Fruit fly (Drosophila melanogaster): Measurements from ENCODE around the gene Fur1.

Gene Fur1

DNA sequence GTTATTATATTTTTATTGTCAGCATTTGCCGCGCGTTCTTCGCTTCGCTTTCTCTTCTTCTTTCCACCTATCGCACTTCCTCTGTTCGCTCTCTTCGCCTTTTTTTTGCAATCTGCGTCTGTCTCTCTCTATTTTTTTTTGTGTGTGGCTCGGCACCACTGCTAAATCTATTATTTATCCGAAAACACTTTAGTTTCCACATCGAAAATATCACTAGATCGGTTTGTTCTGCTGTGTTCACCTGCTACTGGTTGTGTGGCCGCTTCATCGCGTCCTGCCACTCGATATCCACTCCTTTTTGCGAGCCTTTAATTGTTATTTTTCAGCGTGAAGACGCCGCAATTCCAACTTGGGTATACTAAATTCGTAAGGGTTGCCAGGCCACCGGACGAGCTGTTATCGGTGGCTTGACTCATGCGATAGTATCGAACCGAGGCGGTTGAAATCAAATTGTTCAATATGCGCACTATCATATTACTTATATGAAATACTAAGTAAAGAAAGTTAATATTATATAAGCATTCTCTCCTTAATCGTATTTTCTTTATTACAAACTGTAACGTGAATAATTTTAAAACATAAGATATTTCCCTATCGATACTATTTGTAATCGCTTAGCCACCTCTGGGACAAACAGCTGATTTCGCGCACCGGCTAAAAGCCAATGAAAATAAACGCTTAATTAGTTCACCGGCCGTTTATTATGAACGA, 9.8 kb upstream of the Fur1 start, which contains the start of the genes XNP, CG42488 and CG5116 (continued):
- peak; percentile 84 for TF ChIP-seq CG6808 (GFP tag; optimal IDR thresholded peaks at IDR 0.05)
- TF ChIP-seq Hr38 (GFP tag; optimal IDR thresholded peaks at IDR 0.05): no peak
- TF ChIP-seq CG6276 (GFP tag; optimal IDR thresholded peaks at IDR 0.05): peak; percentile 91
- TF ChIP-seq Ets96B (tag; optimal IDR thresholded peaks at IDR 0.05): peak; percentile 72
- no peak for TF ChIP-seq fkh (GFP tag; optimal IDR thresholded peaks at IDR 0.05)
- no peak for TF ChIP-seq CG7368 (GFP tag; optimal IDR thresholded peaks at IDR 0.05)
- peak; percentile 98 for TF ChIP-seq CG6163 (GFP tag; IDR thresholded peaks at IDR 0.05)
- TF ChIP-seq Sox102F (GFP tag; optimal IDR thresholded peaks at IDR 0.05): no peak
- peak; percentile 32 for TF ChIP-seq cyc (GFP tag; optimal IDR thresholded peaks at IDR 0.05)
- peak; percentile 42 for TF ChIP-seq CG6854 (GFP tag; optimal IDR thresholded peaks at IDR 0.05)
- TF ChIP-seq svp (GFP tag): no peak

DNA sequence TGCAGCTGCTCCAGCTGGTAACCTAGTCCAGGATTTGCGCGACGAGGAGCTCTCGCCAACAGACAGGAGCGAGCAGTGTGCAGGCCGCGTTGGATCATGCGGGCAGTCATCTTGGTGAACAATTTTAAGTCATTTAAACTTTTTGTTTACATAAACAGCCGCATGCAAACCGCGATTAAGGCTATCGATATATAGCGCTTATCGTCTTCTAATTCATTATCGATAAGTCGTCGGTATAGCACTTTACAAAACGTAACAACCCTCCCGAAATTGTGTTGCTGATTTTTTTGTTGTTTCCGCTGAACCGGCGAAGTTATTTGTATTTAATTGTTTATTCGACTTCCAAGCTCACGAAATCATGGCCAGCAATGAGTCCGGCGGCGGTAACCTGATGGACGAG, 3.9 kb upstream of the Fur1 start, which contains the start of the genes CG4553 and MED28:
Gene CG4553, minus strand, starts transcription at position 172 of the 400 bp plus-strand sequence.
Gene MED28, plus strand, starts transcription at position 260 of the 400 bp plus-strand sequence.
- no peak for TF ChIP-seq Sox14 (GFP tag; optimal IDR thresholded peaks at IDR 0.05)
- no peak for TF ChIP-seq eg (GFP tag; IDR thresholded peaks at IDR 0.05)
- TF ChIP-seq fkh (GFP tag; optimal IDR thresholded peaks at IDR 0.05): peak; percentile 95

dm6 chr3R:25471853-25472634, 814 bp downstream of the Fur1 start:
- TF ChIP-seq Hr39 (GFP tag; optimal IDR thresholded peaks at IDR 0.05): no peak
- TF ChIP-seq CG4318 (GFP tag; optimal IDR thresholded peaks at IDR 0.05): no peak
- no peak for TF ChIP-seq CG16779 (tag; optimal IDR thresholded peaks at IDR 0.05)
- TF ChIP-seq Sox102F (GFP tag; optimal IDR thresholded peaks at IDR 0.05): no peak
- TF ChIP-seq Blimp-1 (GFP tag; optimal IDR thresholded peaks at IDR 0.05): no peak
- no peak for TF ChIP-seq vri (GFP tag; optimal IDR thresholded peaks at IDR 0.05)
- no peak for TF ChIP-seq Met (GFP tag; optimal IDR thresholded peaks at IDR 0.05)
- peak; percentile 30 for TF ChIP-seq Sox14 (GFP tag; optimal IDR thresholded peaks at IDR 0.05)
- no peak for TF ChIP-seq fd59A (GFP tag; optimal IDR thresholded peaks at IDR 0.05)
- TF ChIP-seq esn (GFP tag; optimal IDR thresholded peaks at IDR 0.05): no peak
- TF ChIP-seq Gug (GFP tag; IDR thresholded peaks at IDR 0.05): no peak
- no peak for TF ChIP-seq net (GFP tag; optimal IDR thresholded peaks at IDR 0.05)
- peak; percentile 42; the same call in 1 of the 3 replicates for TF ChIP-seq CG6163 (GFP tag; IDR thresholded peaks at IDR 0.05)
- TF ChIP-seq CG8119 (GFP tag; IDR thresholded peaks at IDR 0.05): no peak
- TF ChIP-seq lz (GFP tag; optimal IDR thresholded peaks at IDR 0.05): no peak
- no peak for TF ChIP-seq CG34406 (GFP tag; optimal IDR thresholded peaks at IDR 0.05)
- no peak for TF ChIP-seq OdsH (GFP tag; optimal IDR thresholded peaks at IDR 0.05)
- no peak for TF ChIP-seq CG1621 (tag; optimal IDR thresholded peaks at IDR 0.05)
- no peak for TF ChIP-seq acj6 (GFP tag; optimal IDR thresholded peaks at IDR 0.05)
- peak; percentile 94 for TF ChIP-seq dsx (GFP tag; optimal IDR thresholded peaks at IDR 0.05; ENCODE audit: poor library complexity, severe bottlenecking)
- TF ChIP-seq fd85E (GFP tag; optimal IDR thresholded peaks at IDR 0.05): no peak
- TF ChIP-seq eg (GFP tag; IDR thresholded peaks at IDR 0.05): no peak
- TF ChIP-seq Eip78C (GFP tag): peak; percentile 52
- no peak for TF ChIP-seq Ets96B (tag; optimal IDR thresholded peaks at IDR 0.05)
- TF ChIP-seq Sox15 (GFP tag; optimal IDR thresholded peaks at IDR 0.05): no peak
- TF ChIP-seq spab (GFP tag; optimal IDR thresholded peaks at IDR 0.05): no peak
- no peak for TF ChIP-seq CG31627 (GFP tag; optimal IDR thresholded peaks at IDR 0.05)
- TF ChIP-seq CG8632 (GFP tag; optimal IDR thresholded peaks at IDR 0.05): no peak
- TF ChIP-seq CG11762 (GFP tag; optimal IDR thresholded peaks at IDR 0.05; ENCODE audit: insufficient read depth): no peak
- TF ChIP-seq Smox (GFP tag; optimal IDR thresholded peaks at IDR 0.05): no peak
- TF ChIP-seq ss (GFP tag; optimal IDR thresholded peaks at IDR 0.05): peak in 1 of 2 experiments; percentile 14
- no peak for TF ChIP-seq Eip75B (GFP tag; optimal IDR thresholded peaks at IDR 0.05)
- TF ChIP-seq CG11294 (GFP tag; IDR thresholded peaks at IDR 0.05): no peak
- TF ChIP-seq CG15336 (GFP tag; IDR thresholded peaks at IDR 0.05): 0 out of 2 replicates have a peak, but pooled peaks have one; percentile 9
- TF ChIP-seq CG10631 (GFP tag; optimal IDR thresholded peaks at IDR 0.05): no peak
- TF ChIP-seq CG3032 (tag; optimal IDR thresholded peaks at IDR 0.05): no peak
- no peak for TF ChIP-seq Hr38 (GFP tag; optimal IDR thresholded peaks at IDR 0.05)
- TF ChIP-seq fkh (GFP tag; optimal IDR thresholded peaks at IDR 0.05): no peak
- no peak for TF ChIP-seq CG6276 (GFP tag; optimal IDR thresholded peaks at IDR 0.05)

Data from whole organism, prepupa.